Fruit fly (Drosophila melanogaster) whole organism, embryonic: ENCODE results near the gene DIP-eta.
A peak's percentile ranks its signal among the peaks of the same experiment; 100 is the strongest.

Experiments
- Ada2b ChIP-seq: fragments of 200-800 bp; sonication (Bioruptor generic); IDR thresholded peaks from 2 replicates; pipeline ENCODE4 v1.3.6; 2022; ENCODE audit warnings: missing biosample characterization, missing genetic modification characterization
- Adf1 ChIP-seq: fragments of 200-800 bp; sonication (Bioruptor generic); IDR thresholded peaks from 2 replicates; pipeline ENCODE4 v1.3.6; 2022; ENCODE audit warnings: missing biosample characterization, missing genetic modification characterization
- Antp ChIP-seq: fragments of 200-800 bp; sonication (Bioruptor generic); optimal IDR thresholded peaks from 3 replicates; lab custom pipeline; 2016; ENCODE audit warnings: missing biosample characterization, missing genetic modification characterization
- CG10147 ChIP-seq: fragments of 200-800 bp; sonication (Bioruptor generic); optimal IDR thresholded peaks from 2 replicates; lab custom pipeline; 2019; ENCODE audit warnings: missing biosample characterization, mild to moderate bottlenecking, missing genetic modification characterization, moderate library complexity
- CG10209 ChIP-seq: fragments of 200-800 bp; sonication (Bioruptor generic); optimal IDR thresholded peaks from 3 replicates; lab custom pipeline; 2017; ENCODE audit warnings: missing biosample characterization, mild to moderate bottlenecking, missing genetic modification characterization, missing genetic modification reagents
- CG11560 ChIP-seq: fragments of 200-800 bp; sonication (Bioruptor generic); IDR thresholded peaks from 3 replicates; pipeline ENCODE4 v1.3.6; 2022; ENCODE audit warnings: missing biosample characterization, missing genetic modification characterization
- CG11695 ChIP-seq: fragments of 200-800 bp; sonication (Bioruptor generic); IDR thresholded peaks from 3 replicates; pipeline ENCODE4 v1.3.6; 2022; ENCODE audit warnings: missing biosample characterization, missing genetic modification characterization
- CG15073 ChIP-seq: fragments of 200-800 bp; sonication (Bioruptor generic); optimal IDR thresholded peaks from 2 replicates; lab custom pipeline; 2016; ENCODE audit warnings: missing biosample characterization, missing genetic modification characterization
- CG17186 ChIP-seq: fragments of 200-800 bp; sonication (Bioruptor generic); optimal IDR thresholded peaks from 3 replicates; lab custom pipeline; 2017; ENCODE audit warnings: missing biosample characterization, missing genetic modification reagents, missing genetic modification characterization
- CG17359 ChIP-seq: fragments of 200-800 bp; sonication (Bioruptor generic); optimal IDR thresholded peaks from 3 replicates; lab custom pipeline; 2018; ENCODE audit warnings: missing biosample characterization, mild to moderate bottlenecking, missing genetic modification characterization, moderate library complexity
- CG17385 ChIP-seq: fragments of 200-800 bp; sonication (Bioruptor generic); optimal IDR thresholded peaks from 3 replicates; lab custom pipeline; 2018; ENCODE audit warnings: missing biosample characterization, mild to moderate bottlenecking, missing genetic modification characterization
- CG17568 ChIP-seq: fragments of 200-800 bp; sonication (Bioruptor generic); optimal IDR thresholded peaks from 2 replicates; lab custom pipeline; 2018; ENCODE audit warnings: missing biosample characterization, mild to moderate bottlenecking, missing genetic modification characterization, moderate library complexity
- CG2120 ChIP-seq: fragments of 200-800 bp; sonication (Bioruptor generic); optimal IDR thresholded peaks from 3 replicates; lab custom pipeline; 2016; ENCODE audit warnings: missing biosample characterization, missing genetic modification characterization
- CG30431 ChIP-seq: fragments of 200-800 bp; sonication (Bioruptor generic); optimal IDR thresholded peaks from 2 replicates; lab custom pipeline; 2017; ENCODE audit warnings: missing biosample characterization, missing genetic modification characterization
- CG3407 ChIP-seq: fragments of 200-800 bp; sonication (Bioruptor generic); optimal IDR thresholded peaks from 2 replicates; lab custom pipeline; 2018; ENCODE audit warnings: missing biosample characterization, mild to moderate bottlenecking, missing genetic modification characterization
- CG3838 ChIP-seq: fragments of 200-800 bp; sonication (Bioruptor generic); optimal IDR thresholded peaks from 3 replicates; lab custom pipeline; 2016; ENCODE audit warnings: missing biosample characterization, missing genetic modification characterization
- CG4730 ChIP-seq: fragments of 200-800 bp; sonication (Bioruptor generic); IDR thresholded peaks from 2 replicates; pipeline ENCODE4 v1.3.6; 2022; ENCODE audit warnings: missing biosample characterization, missing genetic modification characterization
- CG5245 ChIP-seq: fragments of 200-800 bp; sonication (Bioruptor generic); optimal IDR thresholded peaks from 3 replicates; lab custom pipeline; 2016; ENCODE audit warnings: missing biosample characterization, missing genetic modification characterization
- CG6683 ChIP-seq: fragments of 200-800 bp; sonication (Bioruptor generic); optimal IDR thresholded peaks from 2 replicates; lab custom pipeline; 2017; ENCODE audit warnings: missing biosample characterization, mild to moderate bottlenecking, missing genetic modification characterization, missing genetic modification reagents
- CG8089 ChIP-seq: fragments of 200-800 bp; sonication (Bioruptor generic); optimal IDR thresholded peaks from 3 replicates; lab custom pipeline; 2016; ENCODE audit warnings: missing biosample characterization, missing genetic modification characterization
- CG9727 ChIP-seq: fragments of 200-800 bp; sonication (Bioruptor generic); optimal IDR thresholded peaks from 3 replicates; lab custom pipeline; 2017; ENCODE audit warnings: missing biosample characterization, mild to moderate bottlenecking, missing genetic modification characterization
- CHES-1-like ChIP-seq: fragments of 200-800 bp; sonication (Bioruptor generic); optimal IDR thresholded peaks from 2 replicates; lab custom pipeline; 2016; ENCODE audit warnings: missing biosample characterization, missing genetic modification characterization
- Dp ChIP-seq: fragments of 200-800 bp; sonication (Bioruptor generic); optimal IDR thresholded peaks from 2 replicates; lab custom pipeline; 2018; ENCODE audit warnings: missing biosample characterization, mild to moderate bottlenecking, missing genetic modification characterization, moderate library complexity
- Ets65A ChIP-seq: fragments of 200-800 bp; sonication (Bioruptor generic); peaks from one replicate; lab custom pipeline; 2016; ENCODE audit warnings: missing biosample characterization, missing genetic modification characterization
- Gug ChIP-seq: fragments of 200-800 bp; sonication (Bioruptor generic); IDR thresholded peaks from 4 replicates; pipeline ENCODE4 v1.3.6; 2022; ENCODE audit warnings: missing biosample characterization, missing genetic modification characterization
- HmgZ ChIP-seq: fragments of 200-800 bp; sonication (Bioruptor generic); optimal IDR thresholded peaks from 2 replicates; lab custom pipeline; 2018; ENCODE audit warnings: missing biosample characterization, mild to moderate bottlenecking, missing genetic modification characterization
- Hr3 ChIP-seq: fragments of 200-800 bp; sonication (Bioruptor generic); optimal IDR thresholded peaks from 3 replicates; lab custom pipeline; 2016; ENCODE audit warnings: missing biosample characterization, missing genetic modification characterization
- Hsf ChIP-seq: fragments of 200-800 bp; sonication (Bioruptor generic); optimal IDR thresholded peaks from 3 replicates; lab custom pipeline; 2016; ENCODE audit warnings: missing biosample characterization, missing genetic modification characterization
- Poxn ChIP-seq: fragments of 200-800 bp; sonication (Bioruptor generic); IDR thresholded peaks from 2 replicates; pipeline ENCODE4 v1.3.6; 2022; ENCODE audit warnings: missing biosample characterization, missing genetic modification characterization
- Side ChIP-seq: fragments of 200-800 bp; sonication (Bioruptor generic); optimal IDR thresholded peaks from 2 replicates; lab custom pipeline; 2016; ENCODE audit warnings: missing biosample characterization, missing genetic modification characterization
- Sox100B ChIP-seq: fragments of 200-800 bp; sonication (Bioruptor generic); optimal IDR thresholded peaks from 3 replicates; lab custom pipeline; 2018; ENCODE audit warnings: missing biosample characterization, mild to moderate bottlenecking, missing genetic modification characterization
- TFAM ChIP-seq: fragments of 200-800 bp; sonication (Bioruptor generic); optimal IDR thresholded peaks from 2 replicates; lab custom pipeline; 2017; ENCODE audit warnings: missing biosample characterization, missing genetic modification characterization, inconsistent platforms
- Usf ChIP-seq: fragments of 200-800 bp; sonication (Bioruptor generic); optimal IDR thresholded peaks from 2 replicates; lab custom pipeline; 2017; ENCODE audit warnings: missing genotype, missing biosample characterization, missing genetic modification characterization
- YL-1 ChIP-seq: fragments of 200-800 bp; sonication (Bioruptor generic); optimal IDR thresholded peaks from 3 replicates; lab custom pipeline; 2017; ENCODE audit warnings: missing biosample characterization, mild to moderate bottlenecking, missing genetic modification characterization
- bsh ChIP-seq, 2 experiments: fragments of 200-800 bp; sonication (Bioruptor generic); optimal IDR thresholded peaks; 2 replicates each; lab custom pipeline; 2017 to 2018; ENCODE audit warnings: mild to moderate bottlenecking in 2 of 2, missing biosample characterization in 2 of 2, missing genetic modification characterization in 2 of 2, moderate library complexity in 1 of 2
- cas ChIP-seq: fragments of 200-800 bp; sonication (Bioruptor generic); IDR thresholded peaks from 2 replicates; pipeline ENCODE4 v1.3.6; 2022; ENCODE audit warnings: missing biosample characterization, missing genetic modification characterization
- gfzf ChIP-seq: fragments of 200-800 bp; sonication (Bioruptor generic); optimal IDR thresholded peaks from 2 replicates; lab custom pipeline; 2016; ENCODE audit warnings: missing biosample characterization, mild to moderate bottlenecking, missing genetic modification characterization, moderate library complexity
- hb ChIP-seq: fragments of 200-800 bp; sonication (Bioruptor generic); IDR thresholded peaks from 3 replicates; pipeline ENCODE4 v1.3.6; 2022; ENCODE audit warnings: missing biosample characterization, missing genetic modification characterization; ENCODE audit not compliant: partially characterized antibody
- her ChIP-seq: fragments of 200-800 bp; sonication (Bioruptor generic); optimal IDR thresholded peaks from 2 replicates; lab custom pipeline; 2016; ENCODE audit warnings: missing biosample characterization, missing genetic modification characterization
- kah ChIP-seq: fragments of 200-800 bp; sonication (Bioruptor generic); optimal IDR thresholded peaks from 2 replicates; lab custom pipeline; 2018; ENCODE audit warnings: missing biosample characterization, mild to moderate bottlenecking, missing genetic modification characterization
- nau ChIP-seq: fragments of 200-800 bp; sonication (Bioruptor generic); optimal IDR thresholded peaks from 3 replicates; lab custom pipeline; 2017; ENCODE audit warnings: missing biosample characterization, mild to moderate bottlenecking, missing genetic modification characterization, missing genetic modification reagents
- nom ChIP-seq: fragments of 200-800 bp; sonication (Bioruptor generic); optimal IDR thresholded peaks from 2 replicates; lab custom pipeline; 2017; ENCODE audit warnings: missing biosample characterization, missing genetic modification characterization, mild to moderate bottlenecking, moderate library complexity, missing genetic modification reagents
- pita ChIP-seq: fragments of 200-800 bp; sonication (Bioruptor generic); optimal IDR thresholded peaks from 2 replicates; lab custom pipeline; 2017; ENCODE audit warnings: missing biosample characterization, mild to moderate bottlenecking, missing genetic modification characterization
- sens ChIP-seq: fragments of 200-800 bp; sonication (Bioruptor generic); peaks from one replicate; lab custom pipeline; 2016; ENCODE audit warnings: missing biosample characterization, missing genetic modification characterization
- sens-2 ChIP-seq: fragments of 200-800 bp; sonication (Bioruptor generic); IDR thresholded peaks from 2 replicates; pipeline ENCODE4 v1.3.6; 2022; ENCODE audit warnings: missing biosample characterization, missing genetic modification characterization
- sima ChIP-seq: fragments of 200-800 bp; sonication (Bioruptor generic); optimal IDR thresholded peaks from 2 replicates; lab custom pipeline; 2016; ENCODE audit warnings: missing biosample characterization, missing genetic modification characterization
- so ChIP-seq: fragments of 200-800 bp; sonication (Bioruptor generic); IDR thresholded peaks from 3 replicates; pipeline ENCODE4 v1.3.6; 2022; ENCODE audit warnings: missing biosample characterization, missing genetic modification characterization
- trem ChIP-seq: fragments of 200-800 bp; optimal IDR thresholded peaks from 3 replicates; lab custom pipeline; 2019; ENCODE audit warnings: missing biosample characterization, mild to moderate bottlenecking, missing genetic modification characterization, moderate library complexity
- unc-4 ChIP-seq: fragments of 200-800 bp; sonication (Bioruptor generic); IDR thresholded peaks from 2 replicates; pipeline ENCODE4 v1.3.6; 2022; ENCODE audit warnings: missing biosample characterization, missing genetic modification characterization; ENCODE audit not compliant: partially characterized antibody
- unpg ChIP-seq: fragments of 200-800 bp; sonication (Bioruptor generic); optimal IDR thresholded peaks from 3 replicates; lab custom pipeline; 2018; ENCODE audit warnings: missing biosample characterization, mild to moderate bottlenecking, missing genetic modification characterization, moderate library complexity
- vnd ChIP-seq: fragments of 200-800 bp; sonication (Bioruptor generic); IDR thresholded peaks from 3 replicates; pipeline ENCODE4 v1.3.6; 2022; ENCODE audit warnings: missing biosample characterization, missing genetic modification characterization; ENCODE audit not compliant: partially characterized antibody
- wdn ChIP-seq: fragments of 200-800 bp; sonication (Bioruptor generic); IDR thresholded peaks from 2 replicates; pipeline ENCODE4 v1.3.6; 2022; ENCODE audit warnings: missing biosample characterization, missing genetic modification characterization

DIP-eta gene

DNA sequence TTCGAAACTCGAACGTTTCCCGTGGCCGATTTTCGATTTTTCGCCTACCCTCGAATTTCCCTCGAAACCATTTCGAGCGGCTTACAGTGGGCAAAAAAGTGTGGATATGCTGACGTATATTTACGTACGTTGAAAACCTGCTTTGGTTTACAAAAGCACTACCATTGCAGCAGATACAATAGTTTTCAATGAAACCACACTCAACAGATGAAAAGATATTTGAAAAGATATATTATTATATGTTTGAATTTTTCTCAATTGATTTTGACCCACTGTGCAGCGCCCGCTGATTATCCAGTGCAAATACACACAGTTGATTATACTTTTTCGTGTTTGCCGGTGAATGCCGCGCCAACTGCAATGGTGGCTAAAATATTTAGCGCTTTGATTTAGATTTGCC is 7.6 kb downstream of the DIP-eta start (continued):
- no peak for TF ChIP-seq wdn (GFP tag; lab: Robert Waterston, UW)
- no peak for TF ChIP-seq CG4730
- no peak for TF ChIP-seq CG17186 (GFP tag; lab: Kevin White, UChicago)
- no peak for TF ChIP-seq CG6683 (GFP tag; lab: Kevin White, UChicago)
- TF ChIP-seq nau (GFP tag; lab: Kevin White, UChicago), result no peak
- no peak for TF ChIP-seq cas
- TF ChIP-seq CG2120 (GFP tag; lab: Kevin White, UChicago), result no peak
- no peak for TF ChIP-seq unpg
- no peak for TF ChIP-seq Dp (GFP tag; lab: Kevin White, UChicago)
- no peak for TF ChIP-seq hb (GFP tag; lab: Robert Waterston, UW)
- peak; percentile 5 for TF ChIP-seq Sox100B (GFP tag; lab: Kevin White, UChicago)
- no peak for TF ChIP-seq CHES-1-like (GFP tag; lab: Kevin White, UChicago)
- 0 out of 3 replicates have a peak, but pooled peaks have one; percentile 32 for TF ChIP-seq so (GFP tag; lab: Robert Waterston, UW)
- TF ChIP-seq vnd, result no peak
- no peak for TF ChIP-seq CG30431
- TF ChIP-seq trem (tag; lab: Kevin White, UChicago), result peak; percentile 21
- TF ChIP-seq sima (GFP tag; lab: Kevin White, UChicago), result no peak
- TF ChIP-seq Side (GFP tag; lab: Kevin White, UChicago), result no peak
- no peak for TF ChIP-seq bsh (GFP tag; optimal IDR thresholded peaks at IDR 0.05; lab: Kevin White, UChicago)
- TF ChIP-seq sens (GFP tag; lab: Kevin White, UChicago), result peak; percentile 79
- no peak for TF ChIP-seq Gug (GFP tag; lab: Robert Waterston, UW)
- TF ChIP-seq CG5245 (GFP tag; lab: Kevin White, UChicago), result no peak
- TF ChIP-seq Ets65A (GFP tag; lab: Kevin White, UChicago), result peak; percentile 78
- no peak for TF ChIP-seq gfzf
- TF ChIP-seq Hsf (GFP tag; lab: Kevin White, UChicago), result peak; percentile 22
- TF ChIP-seq kah, result no peak
- no peak for TF ChIP-seq CG17359
- peak; percentile 16; the same call in 1 of the 2 replicates for TF ChIP-seq Ada2b (GFP tag; lab: Robert Waterston, UW)
- no peak for TF ChIP-seq YL-1 (GFP tag; lab: Kevin White, UChicago)
- TF ChIP-seq Poxn (GFP tag; lab: Robert Waterston, UW), result no peak
- no peak for TF ChIP-seq unc-4 (GFP tag; lab: Robert Waterston, UW)
- TF ChIP-seq CG8089 (GFP tag; lab: Kevin White, UChicago), result no peak
- TF ChIP-seq CG11560 (tag; lab: Robert Waterston, UW), result no peak
- no peak for TF ChIP-seq sens-2 (GFP tag; lab: Robert Waterston, UW)
- TF ChIP-seq pita, result no peak
- peak; percentile 21 for TF ChIP-seq CG10209 (GFP tag; lab: Kevin White, UChicago)
- no peak for TF ChIP-seq Hr3
- TF ChIP-seq nom (GFP tag; lab: Kevin White, UChicago), result no peak
- no peak for TF ChIP-seq Antp (GFP tag; lab: Kevin White, UChicago)
- TF ChIP-seq CG11695, result no peak
- TF ChIP-seq TFAM, result no peak
- TF ChIP-seq CG15073 (GFP tag; lab: Kevin White, UChicago), result no peak
- no peak for TF ChIP-seq her (GFP tag; lab: Kevin White, UChicago)
- TF ChIP-seq CG3407 (GFP tag; lab: Kevin White, UChicago), result no peak
- no peak for TF ChIP-seq CG17568 (GFP tag; lab: Kevin White, UChicago)
- no peak for TF ChIP-seq CG9727 (GFP tag; lab: Kevin White, UChicago)
- no peak for TF ChIP-seq Usf (GFP tag; lab: Kevin White, UChicago)
- TF ChIP-seq CG17385 (GFP tag; lab: Kevin White, UChicago), result peak; percentile 25
- TF ChIP-seq CG10147 (GFP tag; lab: Kevin White, UChicago), result peak; percentile 19
- no peak for TF ChIP-seq CG3838 (GFP tag; lab: Kevin White, UChicago)
- TF ChIP-seq Adf1, result no peak
- TF ChIP-seq HmgZ (tag; lab: Kevin White, UChicago), result no peak
